Worm (Caenorhabditis elegans): ENCODE measurements around the gene sgn-1.

The sgn-1 gene

ce11 chrII:8755270-8755669 is 28.2 kb downstream of the sgn-1 start, which contains the start of gene K08F8.7:
TSS of gene K08F8.7 (minus strand) at chrII:8755370.
- no peak for TF ChIP-seq tbx-2 (tag; optimal IDR thresholded peaks at IDR 0.05)

- TF ChIP-seq nhr-85 (tag), result no peak
- TF ChIP-seq pag-3 (tag; optimal IDR thresholded peaks at IDR 0.05; ENCODE audit: borderline replicate concordance, insufficient read depth), result no peak
- TF ChIP-seq hlh-17 (GFP tag; optimal IDR thresholded peaks at IDR 0.05; ENCODE audit: borderline replicate concordance), result no peak
- no peak for TF ChIP-seq swsn-7 (tag; optimal IDR thresholded peaks at IDR 0.05)
- TF ChIP-seq sup-37 (GFP tag; optimal IDR thresholded peaks at IDR 0.05), result no peak
- no peak for TF ChIP-seq nhr-84 (tag; optimal IDR thresholded peaks at IDR 0.05)
- no peak for TF ChIP-seq fkh-8 (tag; optimal IDR thresholded peaks at IDR 0.05)
- TF ChIP-seq sox-4 (tag; optimal IDR thresholded peaks at IDR 0.05), result no peak
- TF ChIP-seq mef-2 (tag; optimal IDR thresholded peaks at IDR 0.05), result no peak
- no peak for TF ChIP-seq pax-3 (tag; optimal IDR thresholded peaks at IDR 0.05)
- no peak for TF ChIP-seq ets-5 (GFP tag; IDR thresholded peaks at IDR 0.05)
- no peak for TF ChIP-seq ztf-4 (tag; optimal IDR thresholded peaks at IDR 0.05)
- no peak for TF ChIP-seq ceh-82 (tag; optimal IDR thresholded peaks at IDR 0.05)
- TF ChIP-seq aha-1 (tag; optimal IDR thresholded peaks at IDR 0.05), result no peak
Observed at ce11 chrII:8751686-8752085, 31.8 kb downstream of the sgn-1 start, which contains the start of gene atf-2. TSS of gene atf-2 (plus strand) at chrII:8751986.

ce11 chrII:8751042-8751441 is 32.4 kb downstream of the sgn-1 start:
- TF ChIP-seq nhr-28 (tag; optimal IDR thresholded peaks at IDR 0.05) (no peak), blmp-1 (tag; optimal IDR thresholded peaks at IDR 0.05) (peak; percentile 100), unc-98 (GFP tag; IDR thresholded peaks at IDR 0.05) (no peak), efl-1 (optimal IDR thresholded peaks at IDR 0.05) (no peak), efl-1 (GFP tag; optimal IDR thresholded peaks at IDR 0.05 in 1 of 2) (peak in 1 of 2 experiments; percentile 72), jun-1 (tag; optimal IDR thresholded peaks at IDR 0.05) (peak; percentile 53), sup-37 (GFP tag; optimal IDR thresholded peaks at IDR 0.05) (no peak)

ce11 chrII:8750056-8750455 is 33.4 kb downstream of the sgn-1 start:
- TF ChIP-seq efl-1 (optimal IDR thresholded peaks at IDR 0.05) (no peak), efl-1 (GFP tag; optimal IDR thresholded peaks at IDR 0.05 in 1 of 2) (no peak), nhr-71 (tag; optimal IDR thresholded peaks at IDR 0.05) (no peak), nhr-84 (tag; optimal IDR thresholded peaks at IDR 0.05) (no peak), nhr-77 (tag; optimal IDR thresholded peaks at IDR 0.05) (no peak), nhr-76 (tag; optimal IDR thresholded peaks at IDR 0.05) (no peak), ztf-11 (tag; optimal IDR thresholded peaks at IDR 0.05) (no peak), egl-13 (tag; optimal IDR thresholded peaks at IDR 0.05) (no peak), mdl-1 (tag; optimal IDR thresholded peaks at IDR 0.05) (no peak), ceh-88 (GFP tag; IDR thresholded peaks at IDR 0.05) (no peak), fkh-10 (GFP tag; optimal IDR thresholded peaks at IDR 0.05) (no peak), lsy-2 (tag; optimal IDR thresholded peaks at IDR 0.05) (no peak), sox-4 (tag; optimal IDR thresholded peaks at IDR 0.05) (no peak), nhr-237 (tag; optimal IDR thresholded peaks at IDR 0.05) (no peak), sptf-1 (tag; optimal IDR thresholded peaks at IDR 0.05) (no peak), skn-1 (tag; optimal IDR thresholded peaks at IDR 0.05) (peak; percentile 60), snu-23 (GFP tag; optimal IDR thresholded peaks at IDR 0.05) (peak; percentile 1), sup-37 (GFP tag; optimal IDR thresholded peaks at IDR 0.05) (no peak), hlh-17 (GFP tag; optimal IDR thresholded peaks at IDR 0.05; ENCODE audit: borderline replicate concordance) (no peak), nhr-85 (tag) (no peak), elt-3 (tag; optimal IDR thresholded peaks at IDR 0.05) (no peak), lin-14 (GFP tag; optimal IDR thresholded peaks at IDR 0.05) (peak; percentile 28), nhr-28 (tag; optimal IDR thresholded peaks at IDR 0.05) (no peak), blmp-1 (tag; optimal IDR thresholded peaks at IDR 0.05) (peak; percentile 95), unc-62 (GFP tag; optimal IDR thresholded peaks at IDR 0.05) (no peak), pax-3 (tag; optimal IDR thresholded peaks at IDR 0.05) (no peak)

All from whole organism, L1 larva.